Fruit fly (Drosophila melanogaster): Measurements from ENCODE around the gene TORIP.
A peak's percentile ranks its signal among the peaks of the same experiment; 100 is the strongest.

TORIP gene

dm6 chr3L:19794203-19794802 is 10.6 kb downstream of the TORIP start (continued):
- TF ChIP-seq CG42726 (GFP tag; IDR thresholded peaks at IDR 0.05; ENCODE audit: partially characterized antibody) = no peak
- no peak for TF ChIP-seq yki (optimal IDR thresholded peaks at IDR 0.05)
- TF ChIP-seq CG11695 (GFP tag; IDR thresholded peaks at IDR 0.05) = peak; percentile 71
- peak; percentile 73 for TF ChIP-seq CG3407 (GFP tag; optimal IDR thresholded peaks at IDR 0.05)
- peak; percentile 64 for TF ChIP-seq ab (GFP tag; optimal IDR thresholded peaks at IDR 0.05)
- peak; percentile 83 for TF ChIP-seq CG1233 (GFP tag; optimal IDR thresholded peaks at IDR 0.05)
- TF ChIP-seq CG4424 (GFP tag; optimal IDR thresholded peaks at IDR 0.05) = peak; percentile 86
- TF ChIP-seq CG18476 (GFP tag; optimal IDR thresholded peaks at IDR 0.05) = peak; percentile 84
- peak; percentile 44 for TF ChIP-seq CG5245 (GFP tag; optimal IDR thresholded peaks at IDR 0.05)
- TF ChIP-seq lab (GFP tag; optimal IDR thresholded peaks at IDR 0.05) = peak; percentile 91
- TF ChIP-seq Xrp1 (GFP tag; IDR thresholded peaks at IDR 0.05) = peak; percentile 82
- peak; percentile 71 for TF ChIP-seq tap (tag; optimal IDR thresholded peaks at IDR 0.05)
- peak; percentile 44; the same call in 1 of the 2 replicates for TF ChIP-seq ato (GFP tag; IDR thresholded peaks at IDR 0.05; ENCODE audit: partially characterized antibody)
- TF ChIP-seq Nf-YA (GFP tag; IDR thresholded peaks at IDR 0.05) = peak; percentile 89
- peak; percentile 81 for TF ChIP-seq CG4707 (GFP tag; optimal IDR thresholded peaks at IDR 0.05)
- TF ChIP-seq CG14014 (GFP tag; IDR thresholded peaks at IDR 0.05) = peak; percentile 73
- peak; percentile 16 for TF ChIP-seq Sry-δ (GFP tag; optimal IDR thresholded peaks at IDR 0.05)
- peak; percentile 54; the same call in 2 of the 4 replicates for TF ChIP-seq Gug (GFP tag; IDR thresholded peaks at IDR 0.05)
- peak; percentile 91 for TF ChIP-seq CG18262 (tag; optimal IDR thresholded peaks at IDR 0.05)
- TF ChIP-seq Side (GFP tag; optimal IDR thresholded peaks at IDR 0.05) = peak; percentile 83
- 0 out of 3 replicates have a peak, but pooled peaks have one; percentile 12 for TF ChIP-seq CG34224 (GFP tag; IDR thresholded peaks at IDR 0.05; ENCODE audit: partially characterized antibody)
- TF ChIP-seq hbn (GFP tag; IDR thresholded peaks at IDR 0.05; ENCODE audit: partially characterized antibody) = no peak
- no peak; the same call in 2 of the 3 replicates for TF ChIP-seq CG2199 (GFP tag; IDR thresholded peaks at IDR 0.05)
- no peak for TF ChIP-seq Hr78 (GFP tag; optimal IDR thresholded peaks at IDR 0.05)
- peak; percentile 79 for TF ChIP-seq cato (GFP tag; optimal IDR thresholded peaks at IDR 0.05; ENCODE audit: borderline replicate concordance)
- TF ChIP-seq bsh (GFP tag; optimal IDR thresholded peaks at IDR 0.05) = peak; percentile 74 to 93
- TF ChIP-seq Dip3 (GFP tag; optimal IDR thresholded peaks at IDR 0.05) = peak; percentile 63
- TF ChIP-seq CG5180 (GFP tag; optimal IDR thresholded peaks at IDR 0.05) = peak; percentile 84
- no peak for TF ChIP-seq ham (GFP tag; IDR thresholded peaks at IDR 0.05)
- peak; percentile 92 for TF ChIP-seq CG17361 (GFP tag; IDR thresholded peaks at IDR 0.05)
- TF ChIP-seq Abd-B (GFP tag; optimal IDR thresholded peaks at IDR 0.05) = peak; percentile 77
- no peak for TF ChIP-seq Dfd (GFP tag; optimal IDR thresholded peaks at IDR 0.05)
- TF ChIP-seq vnd (GFP tag; IDR thresholded peaks at IDR 0.05; ENCODE audit: partially characterized antibody) = peak; percentile 52; the same call in 1 of the 3 replicates
- TF ChIP-seq Sox102F (GFP tag; optimal IDR thresholded peaks at IDR 0.05) = peak; percentile 84
- TF ChIP-seq CG12391 (tag; optimal IDR thresholded peaks at IDR 0.05) = peak; percentile 88
- peak; percentile 22 for TF ChIP-seq ac (GFP tag; optimal IDR thresholded peaks at IDR 0.05)
- TF ChIP-seq shn (GFP tag; optimal IDR thresholded peaks at IDR 0.05) = peak; percentile 74
- TF ChIP-seq CG7745 (tag; optimal IDR thresholded peaks at IDR 0.05) = no peak
- TF ChIP-seq dmrt99B (tag; optimal IDR thresholded peaks at IDR 0.05) = peak; percentile 91
- TF ChIP-seq Poxn (GFP tag; IDR thresholded peaks at IDR 0.05) = 0 out of 2 replicates have a peak, but pooled peaks have one; percentile 3
- peak; percentile 69 for TF ChIP-seq CG10462 (GFP tag; optimal IDR thresholded peaks at IDR 0.05)
- peak; percentile 67 for TF ChIP-seq CG4820 (GFP tag; optimal IDR thresholded peaks at IDR 0.05)
- TF ChIP-seq CG17912 (GFP tag; optimal IDR thresholded peaks at IDR 0.05) = peak; percentile 36
- peak; percentile 66; the same call in 2 of the 3 replicates for TF ChIP-seq CG6175 (GFP tag; IDR thresholded peaks at IDR 0.05)
- TF ChIP-seq Scr (GFP tag; IDR thresholded peaks at IDR 0.05; ENCODE audit: partially characterized antibody) = no peak; the same call in 1 of the 2 replicates
- TF ChIP-seq Taf1 (GFP tag; IDR thresholded peaks at IDR 0.05) = peak; percentile 55; the same call in 1 of the 2 replicates
- TF ChIP-seq CG17568 (GFP tag; optimal IDR thresholded peaks at IDR 0.05) = no peak
- no peak for TF ChIP-seq HLHmδ (GFP tag; optimal IDR thresholded peaks at IDR 0.05)
